Worm (Caenorhabditis elegans): ENCODE measurements around the gene C35B1.7.

Gene C35B1.7

ce11 chrIV:4108767-4109166 lies at the start of gene C35B1.7:
C35B1.7 (plus strand) TSS chrIV:4109067.
- TF ChIP-seq aly-2 (tag; optimal IDR thresholded peaks at IDR 0.05) = no peak
- TF ChIP-seq nhr-11 (tag; optimal IDR thresholded peaks at IDR 0.05) = no peak
- no peak for TF ChIP-seq egl-13 (tag; optimal IDR thresholded peaks at IDR 0.05)
- TF ChIP-seq unc-30 (tag; optimal IDR thresholded peaks at IDR 0.05) = no peak
- no peak for TF ChIP-seq nhr-20 (tag; optimal IDR thresholded peaks at IDR 0.05)
- no peak for TF ChIP-seq mep-1 (tag; optimal IDR thresholded peaks at IDR 0.05)
- TF ChIP-seq rnt-1 (tag; optimal IDR thresholded peaks at IDR 0.05) = no peak
- no peak for TF ChIP-seq skn-1 (tag; optimal IDR thresholded peaks at IDR 0.05)
- TF ChIP-seq lir-3 (tag; optimal IDR thresholded peaks at IDR 0.05; ENCODE audit: poor library complexity) = no peak
- TF ChIP-seq nhr-84 (tag; optimal IDR thresholded peaks at IDR 0.05) = no peak
- TF ChIP-seq mab-9 (GFP tag; IDR thresholded peaks at IDR 0.05) = no peak

DNA sequence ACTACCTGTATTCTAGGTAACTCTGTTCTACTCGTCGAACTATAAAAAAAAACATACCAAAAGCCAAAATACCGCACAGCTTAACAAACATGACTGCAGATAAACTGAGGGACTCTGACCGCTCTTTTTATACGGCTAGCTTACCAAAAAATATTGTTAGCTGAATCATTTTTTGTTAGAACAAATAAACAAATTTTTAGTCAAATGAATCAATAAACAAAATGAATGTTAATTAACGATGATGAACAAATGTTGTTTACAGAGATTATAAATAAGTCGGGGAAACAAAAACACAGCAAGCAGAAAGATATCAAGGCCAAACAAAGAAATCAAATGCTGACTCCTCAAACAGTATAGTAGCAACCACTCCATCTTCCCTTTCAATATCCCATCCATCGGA lies 45.3 kb upstream of the C35B1.7 start, which contains the start of gene ilys-6:
Gene ilys-6, minus strand, starts transcription at position 101 of the 400 bp plus-strand sequence.
- TF ChIP-seq nhr-90 (tag; optimal IDR thresholded peaks at IDR 0.05; ENCODE audit: poor library complexity) (no peak), tbx-2 (tag; optimal IDR thresholded peaks at IDR 0.05) (no peak), nhr-20 (tag; optimal IDR thresholded peaks at IDR 0.05) (no peak), egl-27 (tag; optimal IDR thresholded peaks at IDR 0.05) (no peak), ceh-8 (GFP tag; optimal IDR thresholded peaks at IDR 0.05) (no peak), unc-86 (tag; optimal IDR thresholded peaks at IDR 0.05) (no peak), unc-98 (GFP tag; IDR thresholded peaks at IDR 0.05) (no peak), swsn-7 (tag; optimal IDR thresholded peaks at IDR 0.05) (no peak), C16A3.4 (tag; optimal IDR thresholded peaks at IDR 0.05) (no peak), nhr-84 (tag; optimal IDR thresholded peaks at IDR 0.05) (no peak), mdl-1 (tag; optimal IDR thresholded peaks at IDR 0.05) (no peak), ces-1 (GFP tag; optimal IDR thresholded peaks at IDR 0.05) (no peak), nhr-11 (tag; optimal IDR thresholded peaks at IDR 0.05) (no peak), hlh-4 (tag; optimal IDR thresholded peaks at IDR 0.05) (no peak), Y116A8C.19 (tag; optimal IDR thresholded peaks at IDR 0.05; ENCODE audit: borderline replicate concordance) (no peak), mab-9 (GFP tag; IDR thresholded peaks at IDR 0.05) (no peak)

- TF ChIP-seq C04F5.9 (tag; optimal IDR thresholded peaks at IDR 0.05) (no peak), egl-27 (tag; optimal IDR thresholded peaks at IDR 0.05) (no peak), snu-23 (GFP tag; optimal IDR thresholded peaks at IDR 0.05) (no peak), fkh-10 (GFP tag; optimal IDR thresholded peaks at IDR 0.05) (no peak), C34B4.2 (tag; optimal IDR thresholded peaks at IDR 0.05) (no peak), nhr-12 (tag; optimal IDR thresholded peaks at IDR 0.05) (no peak), rnt-1 (tag; optimal IDR thresholded peaks at IDR 0.05) (no peak), nhr-90 (tag; optimal IDR thresholded peaks at IDR 0.05; ENCODE audit: poor library complexity) (no peak), nhr-77 (tag; optimal IDR thresholded peaks at IDR 0.05) (no peak), aha-1 (tag; optimal IDR thresholded peaks at IDR 0.05) (no peak), aly-2 (tag; optimal IDR thresholded peaks at IDR 0.05) (no peak)
Observed at ce11 chrIV:4067336-4067735, 41.5 kb upstream of the C35B1.7 start.

ce11 chrIV:4068480-4068879 lies 40.4 kb upstream of the C35B1.7 start, which contains the start of gene fbxb-55:
fbxb-55 (plus strand) TSS chrIV:4068780.
- no peak for TF ChIP-seq lin-39 (tag; optimal IDR thresholded peaks at IDR 0.05)
- TF ChIP-seq isw-1 (GFP tag; IDR thresholded peaks at IDR 0.05) = no peak
- no peak for TF ChIP-seq fkh-10 (GFP tag; optimal IDR thresholded peaks at IDR 0.05)

DNA sequence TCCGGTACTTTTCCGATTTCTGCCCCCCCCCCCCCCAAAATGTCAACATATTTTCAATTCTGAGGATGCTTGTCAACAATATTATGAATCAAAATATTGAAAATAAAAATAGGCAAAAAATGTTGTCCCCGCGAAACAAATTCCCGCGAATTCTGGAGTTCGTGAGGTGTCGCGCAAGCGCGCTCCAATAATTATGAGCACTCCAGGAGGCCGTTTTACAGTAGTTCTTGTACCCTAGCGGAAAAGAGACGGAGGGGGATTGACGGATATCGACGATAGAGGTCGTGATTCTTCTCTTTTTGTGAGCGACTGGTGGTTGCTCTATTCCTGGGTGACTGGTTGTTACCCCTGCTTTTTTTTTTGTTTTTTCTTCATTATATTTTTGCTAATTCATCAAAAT lies 38.1 kb upstream of the C35B1.7 start:
- no peak for TF ChIP-seq hlh-17 (GFP tag; optimal IDR thresholded peaks at IDR 0.05; ENCODE audit: borderline replicate concordance)
- no peak for TF ChIP-seq lin-35 (GFP tag; optimal IDR thresholded peaks at IDR 0.05)
- TF ChIP-seq hpl-2 (GFP tag; optimal IDR thresholded peaks at IDR 0.05) = no peak
- no peak for TF ChIP-seq irx-1 (tag; optimal IDR thresholded peaks at IDR 0.05)
- no peak for TF ChIP-seq fkh-8 (tag; optimal IDR thresholded peaks at IDR 0.05)
- TF ChIP-seq nhr-90 (tag; optimal IDR thresholded peaks at IDR 0.05; ENCODE audit: poor library complexity) = no peak
- TF ChIP-seq nhr-20 (tag; optimal IDR thresholded peaks at IDR 0.05) = no peak
- no peak for TF ChIP-seq ceh-90 (tag; optimal IDR thresholded peaks at IDR 0.05)
